Worm (Caenorhabditis elegans) whole organism, L4 larva: ENCODE data around the gene metl-2.

ENCODE experiments used
- T26A8.4 ChIP-seq: fragments of 200-800 bp; sonication (Bioruptor generic); IDR thresholded peaks from 2 replicates; pipeline ENCODE4 v1.3.6; 2022; ENCODE audit warnings: missing genetic modification characterization, missing compliant biosample characterization
- Y105C5A.15 ChIP-seq: fragments of 200-800 bp; sonication (Bioruptor generic); IDR thresholded peaks from 2 replicates; pipeline ENCODE4 v1.3.6; 2022; ENCODE audit warnings: missing genetic modification characterization, missing compliant biosample characterization
- ama-1 ChIP-seq: fragments of 150-350 bp; optimal IDR thresholded peaks from 2 replicates; lab custom pipeline; 2014; ENCODE audit warnings: inconsistent platforms, mixed read lengths
- arid-1 ChIP-seq: fragments of 200-800 bp; sonication (Bioruptor generic); conservative IDR thresholded peaks from 2 replicates; pipeline ENCODE4 v1.3.6; 2022; ENCODE audit warnings: missing genetic modification reagents, missing genetic modification characterization, missing compliant biosample characterization
- attf-4 ChIP-seq: sonication (generic microtip); optimal IDR thresholded peaks from 3 replicates; lab custom pipeline; 2017; ENCODE audit warnings: missing biosample characterization, missing genetic modification characterization
- ceh-20 ChIP-seq: fragments of 200-800 bp; sonication (Bioruptor generic); IDR thresholded peaks from 2 replicates; pipeline ENCODE4 v1.3.6; 2022; ENCODE audit warnings: missing genetic modification reagents, missing genetic modification characterization, missing compliant biosample characterization
- ceh-28 ChIP-seq: fragments of 150-350 bp; optimal IDR thresholded peaks from 2 replicates; lab custom pipeline; 2014; ENCODE audit warnings: missing biosample characterization, missing genetic modification reagents, missing genetic modification characterization
- ceh-82 ChIP-seq: sonication (generic microtip); optimal IDR thresholded peaks from 2 replicates; lab custom pipeline; 2017; ENCODE audit warnings: missing biosample characterization, missing genetic modification characterization
- ces-1 ChIP-seq: fragments of 150-350 bp; sonication (generic microtip); optimal IDR thresholded peaks from 4 replicates; lab custom pipeline; 2014; ENCODE audit warnings: missing biosample characterization, missing genetic modification reagents, missing genetic modification characterization
- daf-16 ChIP-seq, 3 experiments: sonication (generic microtip); optimal IDR thresholded peaks; 2 replicates each; lab custom pipeline; 2016 to 2017; ENCODE audit warnings: missing genetic modification characterization in 3 of 3, missing genetic modification reagents in 3 of 3, mild to moderate bottlenecking in 2 of 3, missing compliant biosample characterization in 2 of 3, missing biosample characterization in 1 of 3, moderate library complexity in 1 of 3
- duxl-1 ChIP-seq: sonication (generic microtip); optimal IDR thresholded peaks from 2 replicates; lab custom pipeline; 2016; ENCODE audit warnings: mild to moderate bottlenecking, missing genetic modification characterization, moderate library complexity, missing compliant biosample characterization; ENCODE audit not compliant: poor library complexity
- egl-27 ChIP-seq: sonication (generic microtip); optimal IDR thresholded peaks from 3 replicates; lab custom pipeline; 2017; ENCODE audit warnings: missing biosample characterization, missing genetic modification reagents, missing genetic modification characterization
- fkh-10 ChIP-seq: fragments of 150-350 bp; optimal IDR thresholded peaks from 2 replicates; lab custom pipeline; 2014; ENCODE audit warnings: missing biosample characterization, missing genetic modification reagents, missing genetic modification characterization
- fos-1 ChIP-seq: fragments of 150-350 bp; optimal IDR thresholded peaks from 2 replicates; lab custom pipeline; 2014; ENCODE audit warnings: missing biosample characterization, missing genetic modification characterization
- lim-7 ChIP-seq: fragments of 200-800 bp; sonication (Bioruptor generic); IDR thresholded peaks from 2 replicates; pipeline ENCODE4 v1.3.6; 2022; ENCODE audit warnings: missing genetic modification characterization, missing compliant biosample characterization
- lin-15B ChIP-seq: fragments of 150-350 bp; sonication (generic microtip); optimal IDR thresholded peaks from 3 replicates; lab custom pipeline; 2014; ENCODE audit warnings: missing biosample characterization, missing genetic modification characterization
- lir-3 ChIP-seq: sonication (generic microtip); optimal IDR thresholded peaks from 2 replicates; lab custom pipeline; 2016; ENCODE audit warnings: mild to moderate bottlenecking, missing genetic modification characterization, missing compliant biosample characterization
- mxl-2 ChIP-seq: fragments of 200-800 bp; sonication (Bioruptor generic); conservative IDR thresholded peaks from 2 replicates; pipeline ENCODE4 v1.3.6; 2022; ENCODE audit warnings: missing genetic modification reagents, missing genetic modification characterization, missing compliant biosample characterization
- mxl-3 ChIP-seq: fragments of 200-800 bp; sonication (Bioruptor generic); optimal IDR thresholded peaks from 2 replicates; lab custom pipeline; 2018; ENCODE audit warnings: mild to moderate bottlenecking, missing genetic modification characterization, missing compliant biosample characterization
- nhr-11 ChIP-seq: fragments of 150-350 bp; optimal IDR thresholded peaks from 2 replicates; lab custom pipeline; 2014; ENCODE audit warnings: missing biosample characterization, missing genetic modification characterization
- nhr-25 ChIP-seq: sonication (generic microtip); optimal IDR thresholded peaks from 2 replicates; lab custom pipeline; 2017; ENCODE audit warnings: missing genetic modification characterization, mild to moderate bottlenecking, missing compliant biosample characterization, antibody characterized with exemption, moderate library complexity, borderline replicate concordance; ENCODE audit not compliant: insufficient read depth
- nhr-41 ChIP-seq: fragments of 200-800 bp; sonication (Bioruptor generic); IDR thresholded peaks from 2 replicates; pipeline ENCODE4 v1.3.6; 2022; ENCODE audit warnings: missing genetic modification reagents, missing genetic modification characterization, missing compliant biosample characterization
- nhr-48 ChIP-seq: sonication (generic microtip); optimal IDR thresholded peaks from 2 replicates; lab custom pipeline; 2016; ENCODE audit warnings: mild to moderate bottlenecking, missing genetic modification characterization, missing compliant biosample characterization
- pha-4 ChIP-seq, 2 experiments: fragments of 150-350 bp in 1 of 2; fragments of 200-800 bp in 1 of 2; sonication (Bioruptor generic) in 1 of 2; IDR thresholded peaks in 1 of 2; optimal IDR thresholded peaks in 1 of 2; 2 replicates each; pipeline versions ENCODE4 v1.3.6 to Lab custom; 2014 to 2022; ENCODE audit warnings: missing genetic modification characterization in 2 of 2, missing genetic modification reagents in 2 of 2, missing biosample characterization in 1 of 2, missing compliant biosample characterization in 1 of 2
- pqm-1 ChIP-seq: sonication (generic microtip); optimal IDR thresholded peaks from 2 replicates; lab custom pipeline; 2017; ENCODE audit warnings: missing biosample characterization, missing genetic modification characterization
- sdz-12 ChIP-seq: fragments of 200-800 bp; sonication (Bioruptor generic); optimal IDR thresholded peaks from 2 replicates; lab custom pipeline; 2018; ENCODE audit warnings: mild to moderate bottlenecking, missing genetic modification characterization, missing compliant biosample characterization
- skn-1 ChIP-seq: fragments of 150-350 bp; optimal IDR thresholded peaks from 2 replicates; lab custom pipeline; 2014; ENCODE audit warnings: missing biosample characterization, missing genetic modification characterization
- unc-39 ChIP-seq: sonication (generic microtip); optimal IDR thresholded peaks from 2 replicates; lab custom pipeline; 2017; ENCODE audit warnings: missing biosample characterization, missing genetic modification characterization
- unc-62 ChIP-seq, 3 experiments: fragments of 150-350 bp in 1 of 3; sonication (generic microtip); optimal IDR thresholded peaks in 2 of 3; peaks in 1 of 3; 1 replicate in 1 of 3; 2 replicates in 2 of 3; lab custom pipeline; 2014 to 2017; ENCODE audit warnings: missing biosample characterization in 3 of 3, missing genetic modification characterization in 3 of 3, missing genetic modification reagents in 3 of 3, missing genotype in 1 of 3
- zfp-3 ChIP-seq: fragments of 200-800 bp; sonication (Bioruptor generic); conservative IDR thresholded peaks from 2 replicates; pipeline ENCODE4 v1.3.6; 2022; ENCODE audit warnings: missing genetic modification reagents, missing genetic modification characterization, missing compliant biosample characterization
- ztf-11 ChIP-seq: fragments of 150-350 bp; optimal IDR thresholded peaks from 2 replicates; lab custom pipeline; 2014; ENCODE audit warnings: missing biosample characterization, missing genetic modification characterization
- ztf-7 ChIP-seq: fragments of 150-350 bp; optimal IDR thresholded peaks from 2 replicates; lab custom pipeline; 2014; ENCODE audit warnings: missing biosample characterization, missing genetic modification characterization

metl-2 gene

ce11 chrII:15010366-15011235, 40.9 kb downstream of the metl-2 start, which contains the start of the genes Y53F4B.9 and Y53F4B.11 (continued):
- no peak for TF ChIP-seq zfp-3 (GFP tag; lab: Robert Waterston, UW)
- no peak for TF ChIP-seq nhr-48
- TF ChIP-seq daf-16 (GFP tag; optimal IDR thresholded peaks at IDR 0.05; lab: Kevin White, UChicago), result no peak
- no peak for TF ChIP-seq daf-16 (tag; optimal IDR thresholded peaks at IDR 0.05; lab: Kevin White, UChicago)
- no peak for TF ChIP-seq ztf-11 (tag; lab: Kevin White, UChicago)
- TF ChIP-seq pqm-1 (tag; lab: Kevin White, UChicago), result no peak
- no peak for TF ChIP-seq egl-27
- no peak for TF ChIP-seq fos-1 (tag; lab: Kevin White, UChicago)

DNA sequence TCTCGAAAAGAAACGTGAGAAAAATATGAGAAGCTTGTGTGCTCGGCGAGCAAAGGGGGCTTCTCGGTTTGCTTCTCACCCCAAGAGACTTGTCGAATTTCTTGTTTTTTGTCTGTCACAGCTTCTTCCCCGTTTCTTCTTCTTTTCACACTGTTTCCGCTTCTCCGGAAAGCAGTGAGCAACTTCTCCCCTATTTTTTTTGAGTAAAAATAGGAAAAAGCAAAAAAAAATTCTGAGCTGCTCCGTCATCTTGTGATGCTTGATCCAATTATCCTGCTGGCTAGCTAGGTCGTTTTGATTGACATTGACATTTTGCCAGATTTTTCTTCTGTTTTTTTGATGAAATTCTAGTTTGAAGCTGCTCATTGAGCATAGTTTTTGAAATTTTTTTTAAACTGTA, 44.7 kb downstream of the metl-2 start, which contains the start of gene Y53F4B.51:
Gene Y53F4B.51, minus strand, starts transcription at position 63 of the 400 bp plus-strand sequence.
- TF ChIP-seq unc-62 (GFP tag; optimal IDR thresholded peaks at IDR 0.05 in 1 of 2; lab: Kevin White, UChicago) (peak in 1 of 2 experiments; percentile 60), unc-62 (tag; optimal IDR thresholded peaks at IDR 0.05; lab: Kevin White, UChicago) (no peak), lin-15B (tag; lab: Kevin White, UChicago) (no peak), fkh-10 (GFP tag; lab: Kevin White, UChicago) (peak; percentile 79), mxl-2 (no peak)
- TF ChIP-seq, all 104 proteins: peak for 2

DNA sequence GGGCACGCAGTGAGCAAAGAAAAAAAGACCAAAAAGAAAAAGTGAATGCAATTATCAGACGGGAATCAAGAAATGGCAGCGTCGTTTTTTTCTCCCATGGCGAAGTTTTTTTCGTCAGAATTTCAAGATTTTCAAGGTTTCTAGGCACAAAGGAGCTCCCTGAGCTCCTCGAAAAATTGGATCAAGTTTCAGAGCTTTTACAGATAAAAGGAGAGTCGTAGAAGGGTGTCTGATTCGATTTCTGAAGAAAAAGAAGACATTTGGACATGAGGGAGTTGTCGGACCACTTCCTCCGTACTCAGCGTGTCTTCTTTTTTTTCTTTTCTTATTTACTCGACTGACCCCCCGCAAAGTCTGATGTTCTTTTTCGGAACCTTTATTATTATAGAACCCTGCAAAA, 46.0 kb downstream of the metl-2 start:
- TF ChIP-seq pha-4 (GFP tag; IDR thresholded peaks at IDR 0.05; lab: Robert Waterston, UW) (no peak), pha-4 (tag; optimal IDR thresholded peaks at IDR 0.05; lab: Kevin White, UChicago) (no peak), duxl-1 (no peak), daf-16 (GFP tag; optimal IDR thresholded peaks at IDR 0.05; lab: Kevin White, UChicago) (no peak), daf-16 (tag; optimal IDR thresholded peaks at IDR 0.05; lab: Kevin White, UChicago) (no peak), sdz-12 (GFP tag; lab: Kevin White, UChicago) (no peak), ztf-7 (tag; lab: Kevin White, UChicago) (no peak), lir-3 (tag; lab: Kevin White, UChicago) (no peak), ces-1 (GFP tag; lab: Kevin White, UChicago) (no peak), nhr-41 (GFP tag; lab: Robert Waterston, UW) (no peak), lim-7 (no peak), ceh-20 (no peak), unc-39 (tag; lab: Kevin White, UChicago) (no peak), T26A8.4 (GFP tag; lab: Robert Waterston, UW) (no peak)

DNA sequence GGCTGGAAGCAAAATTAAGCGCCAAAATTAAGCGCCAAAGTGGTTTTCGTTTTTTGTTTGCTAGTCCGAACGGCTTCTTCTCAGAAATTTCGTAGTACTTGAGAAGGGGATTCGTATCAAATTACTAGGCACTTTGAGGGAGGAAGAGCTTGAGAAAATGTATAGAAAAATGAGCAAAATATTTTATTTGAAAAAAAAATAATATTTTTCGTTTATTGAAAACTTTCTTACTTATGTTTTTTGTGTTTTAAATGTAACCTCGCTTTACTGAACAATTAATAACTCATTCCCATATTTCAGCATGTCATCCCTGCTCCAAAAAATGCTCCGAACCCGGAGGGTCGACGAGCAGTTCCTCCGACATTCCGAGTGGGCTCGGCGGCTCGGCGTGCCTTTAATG, 49.2 kb downstream of the metl-2 start, which contains the start of gene Y53F4B.12:
Gene Y53F4B.12, plus strand, starts transcription at position 301 of the 400 bp plus-strand sequence.
- TF ChIP-seq nhr-25 (no peak), nhr-11 (tag; lab: Kevin White, UChicago) (no peak), egl-27 (no peak), ceh-28 (tag; lab: Kevin White, UChicago) (no peak), pha-4 (GFP tag; IDR thresholded peaks at IDR 0.05; lab: Robert Waterston, UW) (no peak), pha-4 (tag; optimal IDR thresholded peaks at IDR 0.05; lab: Kevin White, UChicago) (no peak), arid-1 (no peak), sdz-12 (GFP tag; lab: Kevin White, UChicago) (no peak), mxl-2 (no peak), ama-1 (no peak), skn-1 (tag; lab: Kevin White, UChicago) (no peak), lim-7 (no peak), Y105C5A.15 (no peak), mxl-3 (GFP tag; lab: Kevin White, UChicago) (no peak), ceh-82 (tag; lab: Kevin White, UChicago) (no peak), ztf-7 (tag; lab: Kevin White, UChicago) (no peak), attf-4 (tag; lab: Kevin White, UChicago) (no peak)
